Fruit fly (Drosophila melanogaster) whole organism, embryonic: ENCODE results near the gene Taf6.
A peak's percentile ranks its signal among the peaks of the same experiment; 100 is the strongest.

Experiments used
- B-H1 ChIP-seq: fragments of 200-800 bp; sonication (Bioruptor generic); IDR thresholded peaks from 3 replicates; pipeline ENCODE4 v1.3.6; 2022; ENCODE audit warnings: missing biosample characterization, missing genetic modification characterization
- CG10565 ChIP-seq: fragments of 200-800 bp; sonication (Bioruptor generic); optimal IDR thresholded peaks from 3 replicates; lab custom pipeline; 2016; ENCODE audit warnings: missing biosample characterization, mild to moderate bottlenecking, missing genetic modification characterization
- CG10959 ChIP-seq: fragments of 200-800 bp; sonication (Bioruptor generic); IDR thresholded peaks from 2 replicates; pipeline ENCODE4 v1.3.6; 2022; ENCODE audit warnings: missing biosample characterization, missing genetic modification characterization
- CG10979 ChIP-seq: fragments of 200-800 bp; sonication (Bioruptor generic); optimal IDR thresholded peaks from 2 replicates; lab custom pipeline; 2018; ENCODE audit warnings: missing biosample characterization, mild to moderate bottlenecking, missing genetic modification characterization, moderate library complexity
- CG11093 ChIP-seq: fragments of 200-800 bp; sonication (Bioruptor generic); IDR thresholded peaks from 3 replicates; pipeline ENCODE4 v1.3.6; 2022; ENCODE audit warnings: missing biosample characterization, missing genetic modification characterization
- CG11695 ChIP-seq: fragments of 200-800 bp; sonication (Bioruptor generic); IDR thresholded peaks from 3 replicates; pipeline ENCODE4 v1.3.6; 2022; ENCODE audit warnings: missing biosample characterization, missing genetic modification characterization
- CG12155 ChIP-seq: fragments of 200-800 bp; sonication (Bioruptor generic); optimal IDR thresholded peaks from 3 replicates; lab custom pipeline; 2016; ENCODE audit warnings: missing biosample characterization, missing genetic modification characterization
- CG13424 ChIP-seq: fragments of 200-800 bp; sonication (Bioruptor generic); optimal IDR thresholded peaks from 2 replicates; lab custom pipeline; 2019; ENCODE audit warnings: missing biosample characterization, mild to moderate bottlenecking, missing genetic modification characterization, moderate library complexity
- CG14014 ChIP-seq: fragments of 200-800 bp; sonication (Bioruptor generic); IDR thresholded peaks from 2 replicates; pipeline ENCODE4 v1.3.6; 2022; ENCODE audit warnings: missing biosample characterization, missing genetic modification characterization
- CG16779 ChIP-seq: fragments of 200-800 bp; sonication (Bioruptor generic); IDR thresholded peaks from 2 replicates; pipeline ENCODE4 v1.3.6; 2022; ENCODE audit warnings: missing biosample characterization, missing genetic modification characterization
- CG16813 ChIP-seq: fragments of 200-800 bp; sonication (Bioruptor generic); IDR thresholded peaks from 3 replicates; pipeline ENCODE4 v1.3.6; 2022; ENCODE audit warnings: missing biosample characterization, missing genetic modification characterization; ENCODE audit not compliant: partially characterized antibody
- CG17802 ChIP-seq: fragments of 200-800 bp; sonication (Bioruptor generic); optimal IDR thresholded peaks from 2 replicates; lab custom pipeline; 2018; ENCODE audit warnings: missing biosample characterization, mild to moderate bottlenecking, missing genetic modification characterization, moderate library complexity
- CG18619 ChIP-seq: fragments of 200-800 bp; sonication (Bioruptor generic); optimal IDR thresholded peaks from 3 replicates; lab custom pipeline; 2017; ENCODE audit warnings: missing biosample characterization, mild to moderate bottlenecking, missing genetic modification characterization
- CG2199 ChIP-seq: fragments of 200-800 bp; sonication (Bioruptor generic); IDR thresholded peaks from 3 replicates; pipeline ENCODE4 v1.3.6; 2022; ENCODE audit warnings: missing biosample characterization, missing genetic modification characterization
- CG32772 ChIP-seq: fragments of 200-800 bp; sonication (Bioruptor generic); IDR thresholded peaks from 2 replicates; pipeline ENCODE4 v1.3.6; 2022; ENCODE audit warnings: missing biosample characterization, missing genetic modification characterization
- CG3726 ChIP-seq: fragments of 200-800 bp; sonication (Bioruptor generic); IDR thresholded peaks from 3 replicates; pipeline ENCODE4, ENCODE4 v1.3.6; 2022; ENCODE audit warnings: missing biosample characterization, missing genetic modification characterization
- CG3995 ChIP-seq: fragments of 200-800 bp; sonication (Bioruptor generic); optimal IDR thresholded peaks from 3 replicates; lab custom pipeline; 2016; ENCODE audit warnings: missing biosample characterization, missing genetic modification characterization
- CG7271 ChIP-seq: fragments of 200-800 bp; sonication (Bioruptor generic); optimal IDR thresholded peaks from 2 replicates; lab custom pipeline; 2018; ENCODE audit warnings: missing biosample characterization, mild to moderate bottlenecking, missing genetic modification characterization, moderate library complexity
- CG7556 ChIP-seq: fragments of 200-800 bp; sonication (Bioruptor generic); optimal IDR thresholded peaks from 2 replicates; lab custom pipeline; 2017; ENCODE audit warnings: missing biosample characterization, mild to moderate bottlenecking, missing genetic modification characterization
- CG8478 ChIP-seq: fragments of >200 bp; optimal IDR thresholded peaks from 2 replicates; lab custom pipeline; 2018
- Chrac-16 ChIP-seq: fragments of 200-800 bp; sonication (Bioruptor generic); optimal IDR thresholded peaks from 3 replicates; lab custom pipeline; 2016; ENCODE audit warnings: missing biosample characterization, missing genetic modification characterization
- D ChIP-seq, 2 experiments: fragments of 200-800 bp in 1 of 2; fragments of >200 bp in 1 of 2; sonication (Bioruptor generic) in 1 of 2; optimal IDR thresholded peaks; 2 replicates in 1 of 2; 3 replicates in 1 of 2; lab custom pipeline; 2017; ENCODE audit warnings: mild to moderate bottlenecking in 1 of 2, missing biosample characterization in 1 of 2, missing genetic modification characterization in 1 of 2, missing genetic modification reagents in 1 of 2
- Dip2 ChIP-seq: fragments of 200-800 bp; sonication (Bioruptor generic); IDR thresholded peaks from 2 replicates; pipeline ENCODE4 v1.3.6; 2022; ENCODE audit warnings: missing biosample characterization, missing genetic modification characterization
- HLH4C ChIP-seq: fragments of 200-800 bp; sonication (Bioruptor generic); IDR thresholded peaks from 3 replicates; pipeline ENCODE4 v1.3.6; 2022; ENCODE audit warnings: missing biosample characterization, missing genetic modification characterization; ENCODE audit not compliant: partially characterized antibody
- HLHmδ ChIP-seq: fragments of 200-800 bp; sonication (Bioruptor generic); optimal IDR thresholded peaks from 2 replicates; lab custom pipeline; 2018; ENCODE audit warnings: missing biosample characterization, mild to moderate bottlenecking, missing genetic modification characterization, moderate library complexity
- Hand ChIP-seq: fragments of 200-800 bp; sonication (Bioruptor generic); optimal IDR thresholded peaks from 2 replicates; lab custom pipeline; 2017; ENCODE audit warnings: mild to moderate bottlenecking, missing biosample characterization, missing genetic modification reagents, missing genetic modification characterization
- HmgD ChIP-seq: fragments of 200-800 bp; sonication (Bioruptor generic); optimal IDR thresholded peaks from 3 replicates; lab custom pipeline; 2016; ENCODE audit warnings: missing biosample characterization, missing genetic modification characterization
- MBD-R2 ChIP-seq: fragments of 200-800 bp; sonication (Bioruptor generic); IDR thresholded peaks from 2 replicates; pipeline ENCODE4 v1.3.6; 2022; ENCODE audit warnings: missing biosample characterization, missing genetic modification characterization
- Mad ChIP-seq: fragments of 200-800 bp; sonication (Bioruptor generic); optimal IDR thresholded peaks from 2 replicates; lab custom pipeline; 2016; ENCODE audit warnings: missing biosample characterization, missing genetic modification characterization
- Myb ChIP-seq: fragments of 200-800 bp; sonication (Bioruptor generic); optimal IDR thresholded peaks from 2 replicates; lab custom pipeline; 2016; ENCODE audit warnings: missing biosample characterization, missing genetic modification characterization
- Nf-YC ChIP-seq: fragments of 200-800 bp; optimal IDR thresholded peaks from 3 replicates; lab custom pipeline; 2019; ENCODE audit warnings: missing biosample characterization, mild to moderate bottlenecking, missing genetic modification characterization, moderate library complexity
- PHDP ChIP-seq: fragments of 200-800 bp; sonication (Bioruptor generic); optimal IDR thresholded peaks from 3 replicates; lab custom pipeline; 2018; ENCODE audit warnings: missing biosample characterization, mild to moderate bottlenecking, missing genetic modification characterization, moderate library complexity
- Scr ChIP-seq: fragments of 200-800 bp; sonication (Bioruptor generic); IDR thresholded peaks from 2 replicates; pipeline ENCODE4 v1.3.6; 2022; ENCODE audit warnings: missing biosample characterization, missing genetic modification characterization; ENCODE audit not compliant: partially characterized antibody
- Six4 ChIP-seq: fragments of 200-800 bp; sonication (Bioruptor generic); optimal IDR thresholded peaks from 2 replicates; lab custom pipeline; 2016; ENCODE audit warnings: missing biosample characterization, missing genetic modification characterization
- YL-1 ChIP-seq: fragments of 200-800 bp; sonication (Bioruptor generic); optimal IDR thresholded peaks from 3 replicates; lab custom pipeline; 2017; ENCODE audit warnings: missing biosample characterization, mild to moderate bottlenecking, missing genetic modification characterization
- bowl ChIP-seq: fragments of 200-800 bp; sonication (Bioruptor generic); IDR thresholded peaks from 2 replicates; pipeline ENCODE4 v1.3.6; 2022; ENCODE audit warnings: missing biosample characterization, missing genetic modification characterization
- cato ChIP-seq: fragments of 200-800 bp; sonication (Bioruptor generic); optimal IDR thresholded peaks from 2 replicates; lab custom pipeline; 2016; ENCODE audit warnings: missing biosample characterization, missing genetic modification characterization, borderline replicate concordance
- dati ChIP-seq: fragments of 200-800 bp; sonication (Bioruptor generic); IDR thresholded peaks from 2 replicates; pipeline ENCODE4 v1.3.6; 2022; ENCODE audit warnings: missing biosample characterization, missing genetic modification characterization
- emc ChIP-seq: fragments of 200-800 bp; sonication (Bioruptor generic); optimal IDR thresholded peaks from 2 replicates; lab custom pipeline; 2016; ENCODE audit warnings: missing biosample characterization, missing genetic modification characterization
- ewg ChIP-seq: fragments of 200-800 bp; sonication (Bioruptor generic); optimal IDR thresholded peaks from 3 replicates; lab custom pipeline; 2017; ENCODE audit warnings: mild to moderate bottlenecking, missing biosample characterization, missing genetic modification reagents, missing genetic modification characterization
- fru ChIP-seq: fragments of >200 bp; optimal IDR thresholded peaks from 2 replicates; lab custom pipeline; 2017
- gem ChIP-seq: fragments of 200-800 bp; sonication (Bioruptor generic); optimal IDR thresholded peaks from 2 replicates; lab custom pipeline; 2019; ENCODE audit warnings: missing biosample characterization, mild to moderate bottlenecking, missing genetic modification characterization, moderate library complexity
- inv ChIP-seq: fragments of 200-800 bp; sonication (Bioruptor generic); IDR thresholded peaks from 2 replicates; pipeline ENCODE4 v1.3.6; 2022; ENCODE audit warnings: missing biosample characterization, missing genetic modification characterization; ENCODE audit not compliant: partially characterized antibody
- klu ChIP-seq: fragments of 200-800 bp; sonication (Bioruptor generic); IDR thresholded peaks from 2 replicates; pipeline ENCODE4 v1.3.6; 2022; ENCODE audit warnings: missing biosample characterization, missing genetic modification characterization
- maf-S ChIP-seq: fragments of 200-800 bp; sonication (Bioruptor generic); optimal IDR thresholded peaks from 2 replicates; lab custom pipeline; 2016; ENCODE audit warnings: missing biosample characterization, missing genetic modification characterization
- pzg ChIP-seq: fragments of 200-800 bp; sonication (Bioruptor generic); optimal IDR thresholded peaks from 3 replicates; lab custom pipeline; 2018; ENCODE audit warnings: missing biosample characterization, mild to moderate bottlenecking, missing genetic modification characterization, moderate library complexity
- sqz ChIP-seq: fragments of 200-800 bp; sonication (Bioruptor generic); optimal IDR thresholded peaks from 3 replicates; lab custom pipeline; 2018; ENCODE audit warnings: missing biosample characterization, mild to moderate bottlenecking, missing genetic modification characterization
- vnd ChIP-seq: fragments of 200-800 bp; sonication (Bioruptor generic); IDR thresholded peaks from 3 replicates; pipeline ENCODE4 v1.3.6; 2022; ENCODE audit warnings: missing biosample characterization, missing genetic modification characterization; ENCODE audit not compliant: partially characterized antibody

Taf6 gene

DNA sequence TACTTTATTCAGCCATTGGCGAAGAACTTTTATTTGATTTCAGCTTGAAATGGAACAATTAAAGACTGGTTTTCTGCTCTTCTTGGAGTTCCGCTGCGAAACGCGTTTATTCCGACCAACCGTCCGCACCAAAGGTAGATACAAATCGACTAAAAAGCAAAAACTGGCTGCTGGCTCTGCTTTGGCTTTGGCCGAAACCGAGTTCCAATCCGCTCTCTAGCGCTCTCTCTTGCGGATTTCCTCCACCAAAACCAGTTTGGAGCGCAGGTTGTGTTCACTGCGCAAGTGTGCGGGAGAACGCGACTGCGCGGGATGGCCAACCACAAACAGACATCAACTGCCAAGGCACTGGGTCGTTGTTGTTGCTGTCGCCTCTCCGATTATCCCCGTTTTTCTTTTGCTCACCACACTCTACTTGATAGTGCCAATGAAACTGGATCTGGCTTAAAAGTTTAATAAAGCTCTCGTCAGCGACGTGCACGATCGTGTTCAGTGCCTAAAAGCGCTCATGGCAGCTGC is 36.6 kb downstream of the Taf6 start, which contains the start of gene wnd (continued):
- TF ChIP-seq CG2199 (GFP tag; lab: Robert Waterston, UW) (no peak), CG16779 (GFP tag; lab: Robert Waterston, UW) (peak; percentile 17; the same call in 1 of the 2 replicates), PHDP (tag; lab: Kevin White, UChicago) (no peak), pzg (GFP tag; lab: Kevin White, UChicago) (no peak), HLHmδ (GFP tag; lab: Kevin White, UChicago) (peak; percentile 30), CG13424 (tag; lab: Kevin White, UChicago) (no peak), CG32772 (GFP tag; lab: Robert Waterston, UW) (no peak), Hand (GFP tag; lab: Kevin White, UChicago) (no peak), Mad (GFP tag; lab: Kevin White, UChicago) (no peak), HLH4C (GFP tag; lab: Robert Waterston, UW) (no peak), emc (no peak)

DNA sequence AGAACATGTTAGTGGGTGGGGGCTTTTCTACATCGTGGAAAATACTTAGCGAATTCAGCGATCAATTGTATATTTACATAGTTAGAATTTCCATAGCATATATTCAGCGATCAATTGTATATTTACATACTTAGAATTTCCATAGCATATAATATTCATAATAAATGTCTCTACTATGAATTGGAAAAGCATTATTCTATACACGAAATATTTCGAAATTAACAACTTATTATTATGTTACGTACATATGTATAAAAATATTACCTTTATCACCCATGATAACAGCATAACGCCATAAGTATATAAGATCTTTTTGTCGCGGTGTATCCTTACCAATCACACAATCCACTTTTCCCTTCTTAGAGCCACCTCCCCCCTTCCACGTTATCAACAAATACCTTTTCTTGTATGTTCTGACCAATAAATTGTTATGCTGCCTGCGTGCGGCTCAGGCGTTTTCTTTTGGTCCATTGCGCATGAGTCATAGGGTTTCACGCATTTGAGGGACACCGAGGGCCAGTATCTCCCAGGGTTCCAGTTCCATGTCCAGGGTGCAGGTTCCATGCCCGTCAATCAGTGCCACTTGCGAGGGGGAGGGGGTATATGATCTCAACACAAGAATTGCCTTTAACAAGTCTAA is 38.1 kb downstream of the Taf6 start:
- TF ChIP-seq inv (no peak), B-H1 (no peak), CG3726 (GFP tag; lab: Robert Waterston, UW) (no peak), fru (lab: Kevin White, UChicago) (no peak), Chrac-16 (GFP tag; lab: Kevin White, UChicago) (peak; percentile 48), CG18619 (peak; percentile 41), CG7271 (tag; lab: Kevin White, UChicago) (no peak), sqz (GFP tag; lab: Kevin White, UChicago) (peak; percentile 23), CG12155 (GFP tag; lab: Kevin White, UChicago) (peak; percentile 16), Scr (GFP tag; lab: Robert Waterston, UW) (no peak), Six4 (GFP tag; lab: Kevin White, UChicago) (peak; percentile 47), CG17802 (no peak), maf-S (GFP tag; lab: Kevin White, UChicago) (no peak), CG11695 (GFP tag; lab: Robert Waterston, UW) (0 out of 3 replicates have a peak, but pooled peaks have one; percentile 28), CG11093 (GFP tag; lab: Robert Waterston, UW) (no peak), D (optimal IDR thresholded peaks at IDR 0.05; lab: Kevin White, UChicago) (peak; percentile 71), D (GFP tag; optimal IDR thresholded peaks at IDR 0.05; lab: Kevin White, UChicago) (peak; percentile 74), bowl (no peak), cato (no peak), vnd (GFP tag; lab: Robert Waterston, UW) (no peak), CG8478 (no peak), klu (GFP tag; lab: Robert Waterston, UW) (no peak), CG7556 (GFP tag; lab: Kevin White, UChicago) (peak; percentile 77), Myb (no peak), CG10565 (GFP tag; lab: Kevin White, UChicago) (no peak), CG16779 (GFP tag; lab: Robert Waterston, UW) (no peak), HmgD (GFP tag; lab: Kevin White, UChicago) (no peak), MBD-R2 (GFP tag; lab: Robert Waterston, UW) (no peak), gem (tag; lab: Kevin White, UChicago) (peak; percentile 85), CG10979 (tag; lab: Kevin White, UChicago) (peak; percentile 91), Dip2 (GFP tag; lab: Robert Waterston, UW) (no peak), CG10959 (GFP tag; lab: Robert Waterston, UW) (no peak), YL-1 (no peak), CG3995 (GFP tag; lab: Kevin White, UChicago) (no peak), dati (no peak), CG14014 (GFP tag; lab: Robert Waterston, UW) (no peak), Nf-YC (tag; lab: Kevin White, UChicago) (no peak), ewg (GFP tag; lab: Kevin White, UChicago) (peak; percentile 9), CG16813 (GFP tag; lab: Robert Waterston, UW) (no peak)
